Fruit fly (Drosophila melanogaster): ENCODE data around the gene PpD3.
A peak's percentile ranks its signal among the peaks of the same experiment; 100 is the strongest.

Gene PpD3

DNA sequence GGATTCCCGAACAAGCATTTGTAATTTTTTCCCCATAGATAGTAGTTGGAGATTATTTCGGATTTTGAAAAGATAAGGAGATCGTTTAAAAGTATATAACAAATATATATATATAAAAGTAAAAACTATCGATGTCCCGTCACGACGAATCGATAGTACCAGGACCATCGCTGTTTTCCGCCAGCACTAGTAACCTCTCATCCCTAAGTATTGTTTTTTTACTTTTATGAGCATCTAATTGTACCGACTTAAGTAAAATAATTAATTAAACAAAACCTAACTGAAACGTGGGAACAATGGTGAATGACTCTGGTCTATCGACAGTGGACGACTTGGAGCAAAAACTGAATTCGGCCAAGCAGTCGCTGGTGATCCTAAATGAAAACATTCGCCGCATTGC lies 7.0 kb upstream of the PpD3 start, which contains the start of gene Pnn (continued):
- TF ChIP-seq BEAF-32 (GFP tag; optimal IDR thresholded peaks at IDR 0.05) (peak; percentile 84), GATAe (GFP tag; conservative IDR thresholded peaks at IDR 0.05) (no peak), Dp (GFP tag; optimal IDR thresholded peaks at IDR 0.05) (peak; percentile 27), Dbx (GFP tag; IDR thresholded peaks at IDR 0.05) (no peak), nerfin-2 (GFP tag; IDR thresholded peaks at IDR 0.05; ENCODE audit: partially characterized antibody) (peak; percentile 69), CG12071 (GFP tag; optimal IDR thresholded peaks at IDR 0.05) (no peak), caup (GFP tag; optimal IDR thresholded peaks at IDR 0.05; ENCODE audit: severe bottlenecking) (no peak), CG34376 (GFP tag; optimal IDR thresholded peaks at IDR 0.05) (no peak), CHES-1-like (GFP tag; optimal IDR thresholded peaks at IDR 0.05) (no peak), CG7963 (GFP tag; IDR thresholded peaks at IDR 0.05; ENCODE audit: partially characterized antibody) (peak; percentile 87), CG9215 (GFP tag; IDR thresholded peaks at IDR 0.05) (no peak), Hand (GFP tag; optimal IDR thresholded peaks at IDR 0.05) (no peak), Gug (GFP tag; IDR thresholded peaks at IDR 0.05) (no peak; the same call in 3 of the 4 replicates), wor (GFP tag; IDR thresholded peaks at IDR 0.05) (no peak), vvl (GFP tag; IDR thresholded peaks at IDR 0.05) (no peak), CG15479 (GFP tag; optimal IDR thresholded peaks at IDR 0.05) (no peak), CG6654 (GFP tag; optimal IDR thresholded peaks at IDR 0.05) (no peak), CG4424 (GFP tag; optimal IDR thresholded peaks at IDR 0.05) (no peak), ap (GFP tag; IDR thresholded peaks at IDR 0.05) (no peak), MESR4 (GFP tag; optimal IDR thresholded peaks at IDR 0.05) (peak; percentile 75), gsb (GFP tag; IDR thresholded peaks at IDR 0.05) (no peak), crp (GFP tag; optimal IDR thresholded peaks at IDR 0.05) (no peak), CG8478 (optimal IDR thresholded peaks at IDR 0.05) (no peak), Asciz (GFP tag; optimal IDR thresholded peaks at IDR 0.05) (no peak), CG18476 (GFP tag; optimal IDR thresholded peaks at IDR 0.05) (no peak), pum (GFP tag; optimal IDR thresholded peaks at IDR 0.05) (no peak), Hmr (GFP tag; optimal IDR thresholded peaks at IDR 0.05) (no peak), sna (GFP tag; IDR thresholded peaks at IDR 0.05; ENCODE audit: partially characterized antibody) (peak; percentile 87), CG2129 (GFP tag; IDR thresholded peaks at IDR 0.05; ENCODE audit: partially characterized antibody) (peak; percentile 81), TFAM (GFP tag; optimal IDR thresholded peaks at IDR 0.05) (no peak), CG7357 (GFP tag; IDR thresholded peaks at IDR 0.05) (no peak), pita (GFP tag; optimal IDR thresholded peaks at IDR 0.05) (no peak), CG7745 (tag; optimal IDR thresholded peaks at IDR 0.05) (peak; percentile 44), CG8290 (GFP tag; optimal IDR thresholded peaks at IDR 0.05) (no peak), CG8290 (tag; optimal IDR thresholded peaks at IDR 0.05) (no peak), so (GFP tag; IDR thresholded peaks at IDR 0.05) (no peak), maf-S (GFP tag; optimal IDR thresholded peaks at IDR 0.05) (no peak), fru (optimal IDR thresholded peaks at IDR 0.05) (no peak), gfzf (GFP tag; optimal IDR thresholded peaks at IDR 0.05) (no peak), CG12942 (GFP tag; optimal IDR thresholded peaks at IDR 0.05) (no peak), mld (GFP tag; IDR thresholded peaks at IDR 0.05; ENCODE audit: partially characterized antibody) (peak; percentile 68; the same call in 1 of the 3 replicates), CG31441 (GFP tag; IDR thresholded peaks at IDR 0.05) (no peak), CG15696 (tag; optimal IDR thresholded peaks at IDR 0.05) (no peak), Ptx1 (GFP tag; IDR thresholded peaks at IDR 0.05) (no peak), insv (GFP tag; optimal IDR thresholded peaks at IDR 0.05) (no peak), Dip2 (GFP tag; IDR thresholded peaks at IDR 0.05) (no peak), ara (GFP tag; IDR thresholded peaks at IDR 0.05) (no peak), Ets97D (GFP tag; optimal IDR thresholded peaks at IDR 0.05) (no peak), CrebB (tag; optimal IDR thresholded peaks at IDR 0.05) (no peak), bbx (GFP tag; IDR thresholded peaks at IDR 0.05; ENCODE audit: partially characterized antibody) (peak; percentile 88), HHEX (GFP tag; optimal IDR thresholded peaks at IDR 0.05) (no peak), CG14014 (GFP tag; IDR thresholded peaks at IDR 0.05) (no peak)

Data from whole organism, embryonic.